Worm (Caenorhabditis elegans) whole organism, late embryonic: ENCODE data around the gene F17C8.6.

Experiments used
- T23F11.4 ChIP-seq: fragments of 200-800 bp; sonication (Bioruptor generic); optimal IDR thresholded peaks from 2 replicates; lab custom pipeline; 2018; ENCODE audit warnings: mild to moderate bottlenecking, missing genetic modification characterization, missing compliant biosample characterization
- Y22D7AL.16 ChIP-seq: sonication (generic microtip); optimal IDR thresholded peaks from 2 replicates; lab custom pipeline; 2016; ENCODE audit warnings: missing genetic modification characterization, missing compliant biosample characterization
- ceh-18 ChIP-seq: sonication (generic microtip); optimal IDR thresholded peaks from 2 replicates; lab custom pipeline; 2016; ENCODE audit warnings: missing genetic modification characterization, missing compliant biosample characterization
- ceh-22 ChIP-seq: sonication (generic microtip); optimal IDR thresholded peaks from 2 replicates; lab custom pipeline; 2017; ENCODE audit warnings: missing biosample characterization, missing genetic modification characterization
- ceh-30 ChIP-seq: fragments of 150-350 bp; optimal IDR thresholded peaks from 2 replicates; lab custom pipeline; 2014; ENCODE audit warnings: missing biosample characterization, missing genetic modification characterization
- ceh-31 ChIP-seq: sonication (generic microtip); optimal IDR thresholded peaks from 2 replicates; lab custom pipeline; 2016; ENCODE audit warnings: missing genetic modification characterization, missing compliant biosample characterization
- ceh-34 ChIP-seq: sonication (generic microtip); optimal IDR thresholded peaks from 2 replicates; lab custom pipeline; 2016; ENCODE audit warnings: mild to moderate bottlenecking, missing genetic modification characterization, missing compliant biosample characterization
- ceh-48 ChIP-seq: sonication (generic microtip); optimal IDR thresholded peaks from 2 replicates; lab custom pipeline; 2016; ENCODE audit warnings: missing genetic modification characterization, inconsistent platforms, missing compliant biosample characterization
- ceh-6 ChIP-seq: fragments of 200-800 bp; sonication (Bioruptor generic); optimal IDR thresholded peaks from 2 replicates; lab custom pipeline; 2018; ENCODE audit warnings: mild to moderate bottlenecking, missing genetic modification characterization, missing compliant biosample characterization
- ceh-9 ChIP-seq: sonication (generic microtip); optimal IDR thresholded peaks from 2 replicates; lab custom pipeline; 2016; ENCODE audit warnings: mild to moderate bottlenecking, missing genetic modification characterization, inconsistent platforms, missing compliant biosample characterization
- dmd-4 ChIP-seq: sonication (generic microtip); optimal IDR thresholded peaks from 2 replicates; lab custom pipeline; 2016; ENCODE audit warnings: borderline replicate concordance, missing genetic modification characterization, missing compliant biosample characterization
- dve-1 ChIP-seq: sonication (generic microtip); optimal IDR thresholded peaks from 2 replicates; lab custom pipeline; 2017; ENCODE audit warnings: antibody characterized with exemption, mild to moderate bottlenecking, missing genetic modification characterization, missing compliant biosample characterization
- elt-2 ChIP-seq: sonication (generic microtip); optimal IDR thresholded peaks from 2 replicates; lab custom pipeline; 2016; ENCODE audit warnings: missing genetic modification reagents, missing genetic modification characterization, missing compliant biosample characterization
- eyg-1 ChIP-seq: sonication (generic microtip); optimal IDR thresholded peaks from 2 replicates; lab custom pipeline; 2016; ENCODE audit warnings: missing genotype, missing genetic modification characterization, missing compliant biosample characterization
- fkh-10 ChIP-seq: fragments of 150-350 bp; optimal IDR thresholded peaks from 2 replicates; lab custom pipeline; 2014; ENCODE audit warnings: missing biosample characterization, missing genetic modification reagents, missing genetic modification characterization
- hlh-6 ChIP-seq: sonication (generic microtip); optimal IDR thresholded peaks from 2 replicates; lab custom pipeline; 2016; ENCODE audit warnings: missing genotype, missing genetic modification characterization, missing compliant biosample characterization
- hlh-8 ChIP-seq: sonication (generic microtip); optimal IDR thresholded peaks from 2 replicates; lab custom pipeline; 2016; ENCODE audit warnings: missing genotype, missing genetic modification characterization, missing compliant biosample characterization
- madf-2 ChIP-seq: sonication (generic microtip); optimal IDR thresholded peaks from 2 replicates; lab custom pipeline; 2017; ENCODE audit warnings: missing genetic modification characterization, missing compliant biosample characterization
- mec-3 ChIP-seq: sonication (generic microtip); optimal IDR thresholded peaks from 2 replicates; lab custom pipeline; 2016; ENCODE audit warnings: borderline replicate concordance, missing genetic modification characterization, missing compliant biosample characterization
- nfya-1 ChIP-seq: sonication (generic microtip); optimal IDR thresholded peaks from 2 replicates; lab custom pipeline; 2017; ENCODE audit warnings: missing genetic modification characterization, mild to moderate bottlenecking, missing compliant biosample characterization, antibody characterized with exemption, moderate library complexity
- nhr-232 ChIP-seq: sonication (generic microtip); optimal IDR thresholded peaks from 2 replicates; lab custom pipeline; 2016; ENCODE audit warnings: missing genetic modification characterization, missing compliant biosample characterization
- pag-3 ChIP-seq: sonication (generic microtip); optimal IDR thresholded peaks from 2 replicates; lab custom pipeline; 2016; ENCODE audit warnings: missing compliant biosample characterization, missing genetic modification characterization, borderline replicate concordance
- pat-9 ChIP-seq: fragments of 200-800 bp; sonication (Bioruptor generic); optimal IDR thresholded peaks from 2 replicates; lab custom pipeline; 2018; ENCODE audit warnings: mild to moderate bottlenecking, missing genetic modification characterization, moderate library complexity, missing compliant biosample characterization
- pax-1 ChIP-seq: fragments of 150-350 bp; optimal IDR thresholded peaks from 2 replicates; lab custom pipeline; 2014; ENCODE audit warnings: missing biosample characterization, missing genetic modification characterization
- pha-2 ChIP-seq: sonication (generic microtip); optimal IDR thresholded peaks from 2 replicates; lab custom pipeline; 2017; ENCODE audit warnings: mild to moderate bottlenecking, missing genetic modification characterization, missing compliant biosample characterization
- pqm-1 ChIP-seq: sonication (generic microtip); optimal IDR thresholded peaks from 2 replicates; lab custom pipeline; 2016; ENCODE audit warnings: missing genetic modification characterization, missing compliant biosample characterization
- ref-2 ChIP-seq: sonication (generic microtip); optimal IDR thresholded peaks from 2 replicates; lab custom pipeline; 2016; ENCODE audit warnings: missing genetic modification characterization, missing compliant biosample characterization
- sox-4 ChIP-seq: sonication (generic microtip); optimal IDR thresholded peaks from 2 replicates; lab custom pipeline; 2017; ENCODE audit warnings: mild to moderate bottlenecking, missing genetic modification characterization, inconsistent platforms, missing compliant biosample characterization
- tbx-2 ChIP-seq: sonication (generic microtip); optimal IDR thresholded peaks from 2 replicates; lab custom pipeline; 2016; ENCODE audit warnings: missing genetic modification characterization, missing compliant biosample characterization
- unc-42 ChIP-seq: sonication (generic microtip); optimal IDR thresholded peaks from 2 replicates; lab custom pipeline; 2016; ENCODE audit warnings: missing genotype, missing genetic modification characterization, missing compliant biosample characterization
- unc-55 ChIP-seq: sonication (generic microtip); optimal IDR thresholded peaks from 2 replicates; lab custom pipeline; 2017; ENCODE audit warnings: missing biosample characterization, missing genetic modification reagents, missing genetic modification characterization
- unc-86 ChIP-seq: sonication (generic microtip); optimal IDR thresholded peaks from 2 replicates; lab custom pipeline; 2016; ENCODE audit warnings: missing genetic modification characterization, missing compliant biosample characterization
- ztf-16 ChIP-seq: sonication (generic microtip); optimal IDR thresholded peaks from 2 replicates; lab custom pipeline; 2017; ENCODE audit warnings: missing genetic modification characterization, missing compliant biosample characterization

F17C8.6 gene

DNA sequence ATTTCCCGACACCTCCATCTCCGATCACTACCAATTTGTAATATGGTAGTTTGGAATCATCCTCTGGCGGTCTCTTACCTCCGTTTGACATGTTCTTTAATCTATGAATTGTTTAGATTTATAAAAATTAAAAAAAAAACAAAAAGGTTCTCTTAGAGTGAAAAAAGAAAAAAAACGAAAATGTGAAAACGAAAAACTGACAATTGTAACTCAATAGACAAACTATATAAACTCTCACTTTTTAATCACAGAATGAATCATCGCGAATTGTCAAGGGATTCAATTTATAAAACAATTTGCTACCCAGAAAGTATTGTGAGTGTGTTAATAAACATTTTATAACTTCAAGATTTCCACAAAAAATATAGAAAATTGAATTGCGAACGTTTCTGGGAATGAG is 5.9 kb downstream of the F17C8.6 start, which contains the start of gene ras-2:
Gene ras-2, minus strand, starts transcription at position 101 of the 400 bp plus-strand sequence.
- TF ChIP-seq unc-55 (GFP tag; lab: Kevin White, UChicago) (no peak), Y22D7AL.16 (no peak), madf-2 (no peak), ceh-22 (tag; lab: Kevin White, UChicago) (no peak), elt-2 (tag; lab: Kevin White, UChicago) (no peak), sox-4 (tag; lab: Kevin White, UChicago) (no peak), pax-1 (no peak), pqm-1 (tag; lab: Kevin White, UChicago) (no peak), pat-9 (tag; lab: Kevin White, UChicago) (no peak), unc-42 (tag; lab: Kevin White, UChicago) (no peak), ceh-9 (tag; lab: Kevin White, UChicago) (no peak), ceh-31 (tag; lab: Kevin White, UChicago) (no peak), hlh-6 (tag; lab: Kevin White, UChicago) (no peak)
- TF ChIP-seq, all 69 proteins: peak for 0

DNA sequence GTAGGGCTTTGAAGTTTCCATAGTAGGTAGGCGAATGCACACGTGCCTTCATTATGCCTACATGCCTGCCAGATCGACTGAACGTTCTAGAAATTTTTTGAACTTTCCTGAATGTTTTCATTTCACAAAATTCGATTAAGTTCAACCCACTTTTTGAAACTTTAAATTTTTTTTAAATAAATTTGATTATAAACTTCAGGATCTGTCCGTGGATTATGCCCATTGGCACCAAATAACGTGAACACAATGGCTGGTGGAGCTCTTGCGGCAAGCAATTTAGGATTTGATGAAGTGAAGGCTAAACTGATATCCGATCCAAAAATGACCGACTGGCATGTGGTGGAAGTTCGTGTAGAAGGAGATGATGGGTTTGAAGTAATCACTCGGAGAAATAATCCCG is 10.4 kb downstream of the F17C8.6 start, which contains the start of gene F17C8.7:
Gene F17C8.7, plus strand, starts transcription at position 301 of the 400 bp plus-strand sequence.
- no peak for TF ChIP-seq unc-55 (GFP tag; lab: Kevin White, UChicago)

DNA sequence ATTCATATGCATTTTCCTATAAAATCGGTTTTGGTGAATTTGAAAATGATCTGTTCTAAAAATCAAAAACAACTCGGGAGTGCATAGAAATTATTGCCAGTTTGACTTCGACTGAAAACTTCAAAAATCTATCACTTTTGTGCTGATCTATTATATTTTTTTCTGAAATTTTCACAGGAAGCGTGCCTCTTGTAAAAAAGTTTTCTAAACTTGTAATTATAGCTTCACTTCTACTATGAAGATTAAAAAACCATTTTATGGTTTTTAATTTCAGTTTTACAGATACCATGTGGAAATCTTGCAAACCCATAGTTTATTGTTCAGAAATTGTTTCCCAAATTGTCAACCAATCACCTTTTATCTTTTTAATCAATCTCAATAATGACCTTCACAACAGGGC is 11.8 kb downstream of the F17C8.6 start, which contains the start of gene F17C8.9:
Gene F17C8.9, plus strand, starts transcription at position 301 of the 400 bp plus-strand sequence.
- TF ChIP-seq madf-2 (no peak), Y22D7AL.16 (no peak), tbx-2 (tag; lab: Kevin White, UChicago) (no peak), T23F11.4 (GFP tag; lab: Kevin White, UChicago) (no peak), ceh-6 (GFP tag; lab: Kevin White, UChicago) (no peak), ceh-9 (tag; lab: Kevin White, UChicago) (no peak), mec-3 (tag; lab: Kevin White, UChicago) (no peak), unc-86 (tag; lab: Kevin White, UChicago) (no peak), ztf-16 (tag; lab: Kevin White, UChicago) (no peak), ceh-30 (tag; lab: Kevin White, UChicago) (no peak), fkh-10 (no peak), eyg-1 (tag; lab: Kevin White, UChicago) (no peak), elt-2 (tag; lab: Kevin White, UChicago) (no peak), ceh-48 (tag; lab: Kevin White, UChicago) (no peak), dve-1 (tag; lab: Kevin White, UChicago) (no peak), sox-4 (tag; lab: Kevin White, UChicago) (no peak), dmd-4 (tag; lab: Kevin White, UChicago) (no peak), ceh-34 (tag; lab: Kevin White, UChicago) (no peak), ref-2 (no peak), nfya-1 (tag; lab: Kevin White, UChicago) (no peak)

DNA sequence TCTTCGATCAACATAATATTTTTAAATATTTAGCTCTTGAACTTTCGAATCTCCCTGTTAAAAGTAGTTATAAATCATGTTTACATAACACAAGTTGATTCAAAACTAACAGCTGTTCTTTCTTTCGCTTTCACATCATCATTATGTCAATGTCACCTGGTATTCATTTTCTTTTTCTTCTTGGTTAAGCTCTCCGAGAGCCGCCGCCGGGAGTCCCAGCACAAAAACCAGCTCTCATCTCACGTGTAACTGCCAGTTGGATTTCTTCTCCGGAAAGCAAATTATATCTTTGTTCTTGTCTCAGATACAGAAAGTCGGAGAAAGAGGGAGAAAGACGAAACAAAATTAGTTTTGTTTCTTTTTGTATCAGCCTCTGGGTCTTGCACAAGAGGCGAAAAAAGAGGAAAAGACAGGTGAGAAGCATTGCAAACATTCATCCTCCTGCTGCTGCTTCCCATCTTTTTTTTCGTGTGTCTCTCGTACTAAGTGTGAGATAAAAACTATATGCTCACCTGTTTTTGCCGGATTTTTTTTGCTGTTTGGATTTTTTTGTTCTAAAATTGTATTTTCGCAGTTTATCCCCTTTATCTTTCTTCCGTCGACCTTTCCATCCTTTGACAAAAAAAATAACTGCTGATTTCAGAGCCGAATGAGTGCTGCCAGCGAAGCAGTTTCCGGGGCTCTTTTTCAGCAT is 14.4 kb downstream of the F17C8.6 start, which contains the start of gene F17C8.3:
Gene F17C8.3, plus strand, starts transcription at position 644 of the 694 bp plus-strand sequence.
- TF ChIP-seq unc-42 (tag; lab: Kevin White, UChicago): no peak
- peak; percentile 69 for TF ChIP-seq ceh-18 (tag; lab: Kevin White, UChicago)
- TF ChIP-seq, all 69 proteins: peak for 1

DNA sequence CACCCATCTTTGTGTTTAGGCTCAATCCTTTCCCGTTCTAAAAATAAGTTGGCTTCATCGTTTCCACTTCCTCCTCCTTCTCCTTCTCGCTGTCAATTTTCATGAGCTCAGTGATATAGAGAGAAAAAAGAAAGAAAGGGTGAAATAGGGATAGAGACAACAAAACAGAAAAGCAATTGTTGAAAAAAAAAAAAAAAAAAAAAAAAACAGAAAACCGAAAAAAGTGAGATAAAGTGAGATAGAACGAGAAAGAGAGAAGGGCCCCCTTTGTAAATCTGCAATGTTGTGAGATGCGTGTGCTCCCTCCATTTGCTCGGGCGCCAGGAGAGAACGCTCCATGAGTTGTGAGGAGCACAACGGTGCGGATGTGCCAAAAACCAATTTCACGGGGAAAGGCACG is 21.9 kb downstream of the F17C8.6 start:
- no peak for TF ChIP-seq pag-3 (tag; lab: Kevin White, UChicago)
- TF ChIP-seq ceh-22 (tag; lab: Kevin White, UChicago): no peak
- TF ChIP-seq unc-42 (tag; lab: Kevin White, UChicago): peak; percentile 17
- no peak for TF ChIP-seq nhr-232 (tag; lab: Kevin White, UChicago)
- TF ChIP-seq hlh-8: no peak
- TF ChIP-seq pha-2 (tag; lab: Kevin White, UChicago): no peak
- TF ChIP-seq ceh-18 (tag; lab: Kevin White, UChicago): peak; percentile 14
